Worm (Caenorhabditis elegans) whole organism, L4 larva: ENCODE data around the gene pqn-16.

Source experiments
- D1046.2 ChIP-seq: fragments of 200-800 bp; sonication (Bioruptor generic); IDR thresholded peaks from 2 replicates; pipeline ENCODE4 v1.3.6; 2022; ENCODE audit warnings: missing genetic modification characterization, missing compliant biosample characterization
- F44E2.7 ChIP-seq: fragments of 200-800 bp; sonication (Bioruptor generic); IDR thresholded peaks from 2 replicates; pipeline ENCODE4 v2.1.2; 2022; ENCODE audit warnings: missing genetic modification characterization, missing compliant biosample characterization
- R02D3.7 ChIP-seq: fragments of 150-350 bp; sonication (generic microtip); optimal IDR thresholded peaks from 3 replicates; lab custom pipeline; 2014; ENCODE audit warnings: missing biosample characterization, missing genetic modification characterization
- T26A8.4 ChIP-seq: fragments of 200-800 bp; sonication (Bioruptor generic); IDR thresholded peaks from 2 replicates; pipeline ENCODE4 v1.3.6; 2022; ENCODE audit warnings: missing genetic modification characterization, missing compliant biosample characterization
- Y105C5A.15 ChIP-seq: fragments of 200-800 bp; sonication (Bioruptor generic); IDR thresholded peaks from 2 replicates; pipeline ENCODE4 v1.3.6; 2022; ENCODE audit warnings: missing genetic modification characterization, missing compliant biosample characterization
- Y5F2A.4 ChIP-seq: fragments of 200-800 bp; sonication (Bioruptor generic); optimal IDR thresholded peaks from 2 replicates; lab custom pipeline; 2018; ENCODE audit warnings: mild to moderate bottlenecking, missing genetic modification characterization, missing compliant biosample characterization
- aha-1 ChIP-seq: fragments of 150-350 bp; peaks from one replicate; lab custom pipeline; 2014; ENCODE audit warnings: missing biosample characterization, missing genetic modification characterization
- aly-2 ChIP-seq: sonication (generic microtip); optimal IDR thresholded peaks from 2 replicates; lab custom pipeline; 2018; ENCODE audit warnings: missing biosample characterization, missing genetic modification characterization
- ceh-20 ChIP-seq: fragments of 200-800 bp; sonication (Bioruptor generic); IDR thresholded peaks from 2 replicates; pipeline ENCODE4 v1.3.6; 2022; ENCODE audit warnings: missing genetic modification reagents, missing genetic modification characterization, missing compliant biosample characterization
- ceh-32 ChIP-seq: sonication (generic microtip); optimal IDR thresholded peaks from 2 replicates; lab custom pipeline; 2016; ENCODE audit warnings: mild to moderate bottlenecking, missing genetic modification characterization, missing compliant biosample characterization; ENCODE audit not compliant: poor library complexity
- ceh-44 ChIP-seq: fragments of 200-800 bp; sonication (Bioruptor generic); IDR thresholded peaks from 2 replicates; pipeline ENCODE4 v1.3.6; 2022; ENCODE audit warnings: missing genetic modification reagents, missing genetic modification characterization, missing compliant biosample characterization
- ces-1 ChIP-seq: fragments of 150-350 bp; sonication (generic microtip); optimal IDR thresholded peaks from 4 replicates; lab custom pipeline; 2014; ENCODE audit warnings: missing biosample characterization, missing genetic modification reagents, missing genetic modification characterization
- cey-2 ChIP-seq: sonication (generic microtip); optimal IDR thresholded peaks from 3 replicates; lab custom pipeline; 2017; ENCODE audit warnings: missing genetic modification characterization, mild to moderate bottlenecking, missing compliant biosample characterization, antibody characterized with exemption, borderline replicate concordance; ENCODE audit not compliant: insufficient read depth
- ctbp-1 ChIP-seq: fragments of 200-800 bp; sonication (Bioruptor generic); IDR thresholded peaks from 2 replicates; pipeline ENCODE4 v1.3.6; 2022; ENCODE audit warnings: missing genetic modification reagents, missing genetic modification characterization, missing compliant biosample characterization
- daf-12 ChIP-seq: fragments of 150-350 bp; optimal IDR thresholded peaks from 2 replicates; lab custom pipeline; 2014; ENCODE audit warnings: missing biosample characterization, missing genetic modification reagents, missing genetic modification characterization
- daf-16 ChIP-seq, 3 experiments: sonication (generic microtip); optimal IDR thresholded peaks; 2 replicates each; lab custom pipeline; 2016 to 2017; ENCODE audit warnings: missing genetic modification characterization in 3 of 3, missing genetic modification reagents in 3 of 3, mild to moderate bottlenecking in 2 of 3, missing compliant biosample characterization in 2 of 3, missing biosample characterization in 1 of 3, moderate library complexity in 1 of 3
- daf-19 ChIP-seq: fragments of 200-800 bp; sonication (Bioruptor generic); conservative IDR thresholded peaks from 2 replicates; pipeline ENCODE4 v1.3.6; 2022; ENCODE audit warnings: missing genetic modification characterization, missing compliant biosample characterization
- dmd-8 ChIP-seq: fragments of 200-800 bp; sonication (Bioruptor generic); IDR thresholded peaks from 2 replicates; pipeline ENCODE4 v1.3.6; 2022; ENCODE audit warnings: missing genetic modification characterization, missing compliant biosample characterization
- dmd-9 ChIP-seq: fragments of 200-800 bp; sonication (Bioruptor generic); IDR thresholded peaks from 2 replicates; pipeline ENCODE4 v1.3.6; 2022; ENCODE audit warnings: missing genetic modification reagents, missing genetic modification characterization, missing compliant biosample characterization
- dpl-1 ChIP-seq: fragments of 150-350 bp; optimal IDR thresholded peaks from 2 replicates; lab custom pipeline; 2014; ENCODE audit warnings: missing biosample characterization, missing genetic modification reagents, missing genetic modification characterization
- egl-27 ChIP-seq: sonication (generic microtip); optimal IDR thresholded peaks from 3 replicates; lab custom pipeline; 2017; ENCODE audit warnings: missing biosample characterization, missing genetic modification reagents, missing genetic modification characterization
- gei-8 ChIP-seq: fragments of 200-800 bp; sonication (Bioruptor generic); optimal IDR thresholded peaks from 2 replicates; lab custom pipeline; 2018; ENCODE audit warnings: mild to moderate bottlenecking, missing genetic modification characterization, missing compliant biosample characterization
- hif-1 ChIP-seq, 2 experiments: sonication (generic microtip); optimal IDR thresholded peaks; 2 replicates each; lab custom pipeline; 2016 to 2017; ENCODE audit warnings: missing compliant biosample characterization in 2 of 2, missing genetic modification characterization in 2 of 2, missing genetic modification reagents in 2 of 2, missing genotype in 2 of 2, mild to moderate bottlenecking in 1 of 2
- lin-29 ChIP-seq: fragments of 200-800 bp; sonication (Bioruptor generic); IDR thresholded peaks from 2 replicates; pipeline ENCODE4 v1.3.6; 2022; ENCODE audit warnings: missing genetic modification reagents, missing genetic modification characterization, missing compliant biosample characterization
- lin-39 ChIP-seq: fragments of 150-350 bp; optimal IDR thresholded peaks from 2 replicates; lab custom pipeline; 2014; ENCODE audit warnings: missing biosample characterization, missing genetic modification reagents, missing genetic modification characterization
- lir-3 ChIP-seq: sonication (generic microtip); optimal IDR thresholded peaks from 2 replicates; lab custom pipeline; 2016; ENCODE audit warnings: mild to moderate bottlenecking, missing genetic modification characterization, missing compliant biosample characterization
- mdl-1 ChIP-seq, 2 experiments: fragments of 150-350 bp in 1 of 2; sonication (generic microtip) in 1 of 2; optimal IDR thresholded peaks; 2 replicates each; lab custom pipeline; 2014 to 2017; ENCODE audit warnings: missing biosample characterization in 2 of 2, missing genetic modification characterization in 2 of 2
- mxl-2 ChIP-seq: fragments of 200-800 bp; sonication (Bioruptor generic); conservative IDR thresholded peaks from 2 replicates; pipeline ENCODE4 v1.3.6; 2022; ENCODE audit warnings: missing genetic modification reagents, missing genetic modification characterization, missing compliant biosample characterization
- nhr-10 ChIP-seq: fragments of 150-350 bp; optimal IDR thresholded peaks from 2 replicates; lab custom pipeline; 2014; ENCODE audit warnings: missing biosample characterization, missing genetic modification characterization
- nhr-111 ChIP-seq: fragments of 200-800 bp; sonication (Bioruptor generic); optimal IDR thresholded peaks from 2 replicates; lab custom pipeline; 2018; ENCODE audit warnings: mild to moderate bottlenecking, missing genetic modification characterization, missing compliant biosample characterization
- nhr-25 ChIP-seq: sonication (generic microtip); optimal IDR thresholded peaks from 2 replicates; lab custom pipeline; 2017; ENCODE audit warnings: missing genetic modification characterization, mild to moderate bottlenecking, missing compliant biosample characterization, antibody characterized with exemption, moderate library complexity, borderline replicate concordance; ENCODE audit not compliant: insufficient read depth
- nhr-28 ChIP-seq: fragments of 150-350 bp; optimal IDR thresholded peaks from 2 replicates; lab custom pipeline; 2014; ENCODE audit warnings: missing biosample characterization, missing genetic modification characterization
- nhr-42 ChIP-seq: fragments of 200-800 bp; sonication (Bioruptor generic); IDR thresholded peaks from 2 replicates; pipeline ENCODE4 v1.3.6; 2022; ENCODE audit warnings: missing genetic modification characterization, missing compliant biosample characterization
- nhr-6 ChIP-seq: fragments of 150-350 bp; optimal IDR thresholded peaks from 2 replicates; lab custom pipeline; 2014; ENCODE audit warnings: missing biosample characterization, missing genetic modification characterization
- nhr-76 ChIP-seq: fragments of 150-350 bp; optimal IDR thresholded peaks from 2 replicates; lab custom pipeline; 2014; ENCODE audit warnings: missing biosample characterization, missing genetic modification characterization
- pqm-1 ChIP-seq: sonication (generic microtip); optimal IDR thresholded peaks from 2 replicates; lab custom pipeline; 2017; ENCODE audit warnings: missing biosample characterization, missing genetic modification characterization
- rbr-2 ChIP-seq: sonication (generic microtip); optimal IDR thresholded peaks from 2 replicates; lab custom pipeline; 2016; ENCODE audit warnings: missing genotype, missing genetic modification characterization, missing compliant biosample characterization
- sdz-12 ChIP-seq: fragments of 200-800 bp; sonication (Bioruptor generic); optimal IDR thresholded peaks from 2 replicates; lab custom pipeline; 2018; ENCODE audit warnings: mild to moderate bottlenecking, missing genetic modification characterization, missing compliant biosample characterization
- skn-1 ChIP-seq: fragments of 150-350 bp; optimal IDR thresholded peaks from 2 replicates; lab custom pipeline; 2014; ENCODE audit warnings: missing biosample characterization, missing genetic modification characterization
- snpc-1.2 ChIP-seq: fragments of 200-800 bp; sonication (Bioruptor generic); IDR thresholded peaks from 2 replicates; pipeline ENCODE4 v1.3.6; 2022; ENCODE audit warnings: missing genetic modification reagents, missing genetic modification characterization, missing compliant biosample characterization
- spr-1 ChIP-seq: sonication (generic microtip); optimal IDR thresholded peaks from 2 replicates; lab custom pipeline; 2016; ENCODE audit warnings: mild to moderate bottlenecking, missing genetic modification characterization, missing compliant biosample characterization
- spr-3 ChIP-seq: fragments of 200-800 bp; sonication (Bioruptor generic); optimal IDR thresholded peaks from 2 replicates; lab custom pipeline; 2018; ENCODE audit warnings: mild to moderate bottlenecking, missing genetic modification characterization, missing compliant biosample characterization
- unc-39 ChIP-seq: sonication (generic microtip); optimal IDR thresholded peaks from 2 replicates; lab custom pipeline; 2017; ENCODE audit warnings: missing biosample characterization, missing genetic modification characterization
- ztf-11 ChIP-seq: fragments of 150-350 bp; optimal IDR thresholded peaks from 2 replicates; lab custom pipeline; 2014; ENCODE audit warnings: missing biosample characterization, missing genetic modification characterization

pqn-16 gene

DNA sequence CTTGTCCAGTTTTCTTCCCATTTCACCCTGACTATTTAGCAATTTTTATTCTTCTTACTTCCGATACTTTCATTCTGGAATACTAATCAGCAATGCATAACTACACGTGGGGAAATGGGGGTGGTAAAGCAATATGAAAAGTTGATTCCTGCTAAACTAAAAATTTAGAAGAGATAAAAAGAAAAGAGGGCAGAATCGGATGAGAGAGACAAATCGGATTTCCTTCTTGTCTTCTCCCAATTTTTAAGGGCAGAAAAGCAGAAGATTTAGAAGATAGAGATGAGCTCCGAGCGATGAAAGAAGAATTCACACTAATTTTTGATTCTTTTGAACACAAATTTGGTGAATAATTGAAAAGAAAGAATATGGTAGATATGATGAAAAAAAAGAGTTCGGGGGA lies 20.2 kb downstream of the pqn-16 start:
- TF ChIP-seq skn-1 (tag; lab: Kevin White, UChicago) (no peak), ces-1 (peak; percentile 56), mdl-1 (tag; optimal IDR thresholded peaks at IDR 0.05; lab: Kevin White, UChicago) (no peak), ctbp-1 (GFP tag; lab: Robert Waterston, UW) (peak; percentile 54; the same call in 1 of the 2 replicates), Y105C5A.15 (no peak)

DNA sequence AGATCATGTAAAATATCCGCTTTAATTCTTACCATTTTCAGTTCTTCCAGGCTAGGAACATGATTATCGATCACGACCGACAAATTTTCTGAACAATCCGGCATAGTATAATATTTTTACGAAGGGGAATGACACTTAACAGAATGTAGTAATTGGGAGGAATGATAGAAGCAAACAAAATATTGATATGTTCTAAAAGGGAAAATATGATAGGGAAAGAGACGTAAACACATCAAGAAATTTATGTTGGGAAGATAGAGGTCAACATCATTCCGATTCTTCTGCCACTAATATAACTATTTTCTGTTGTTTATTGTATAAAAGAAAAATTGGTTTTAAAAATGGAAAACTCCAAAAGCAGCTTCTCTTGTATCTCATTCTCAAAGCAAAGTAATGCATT lies 23.2 kb downstream of the pqn-16 start, which contains the start of gene C24B5.4:
TSS of gene C24B5.4 (minus strand) at position 206 of the 400 bp plus-strand sequence.
- peak; percentile 50 for TF ChIP-seq nhr-28 (tag; lab: Kevin White, UChicago)
- no peak for TF ChIP-seq daf-16 (GFP tag; optimal IDR thresholded peaks at IDR 0.05; lab: Kevin White, UChicago)
- peak; percentile 95 for TF ChIP-seq daf-16 (tag; optimal IDR thresholded peaks at IDR 0.05; lab: Kevin White, UChicago)
- TF ChIP-seq egl-27 (tag; lab: Kevin White, UChicago), result no peak
- TF ChIP-seq lir-3, result no peak
- TF ChIP-seq Y5F2A.4 (GFP tag; lab: Kevin White, UChicago), result no peak
- peak; percentile 22 for TF ChIP-seq pqm-1 (tag; lab: Kevin White, UChicago)
- no peak for TF ChIP-seq R02D3.7 (tag; lab: Kevin White, UChicago)

DNA sequence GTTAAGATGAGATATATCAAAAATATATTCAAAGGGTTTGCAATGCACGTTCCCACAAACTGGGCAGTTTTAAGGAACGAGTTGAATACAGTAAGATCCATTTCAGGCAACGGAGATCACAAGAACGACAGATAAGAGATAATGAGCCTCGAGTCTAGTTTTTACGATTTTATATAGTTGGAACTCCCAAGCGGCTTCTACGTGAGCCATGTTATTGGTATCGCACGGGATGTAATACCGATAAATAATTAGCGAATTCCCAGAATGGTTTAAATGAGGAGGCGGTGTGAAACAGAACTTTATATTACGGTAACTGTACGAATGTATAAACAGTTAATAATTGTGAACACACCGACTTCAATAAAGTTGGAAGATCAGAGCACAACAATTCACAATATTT lies 25.0 kb downstream of the pqn-16 start, which contains the start of gene str-177:
TSS of gene str-177 (minus strand) at position 101 of the 400 bp plus-strand sequence.
- TF ChIP-seq ztf-11 (no peak), snpc-1.2 (no peak), daf-12 (no peak), Y105C5A.15 (no peak), nhr-76 (tag; lab: Kevin White, UChicago) (no peak), nhr-25 (tag; lab: Kevin White, UChicago) (no peak), nhr-42 (GFP tag; lab: Robert Waterston, UW) (no peak), nhr-6 (tag; lab: Kevin White, UChicago) (no peak), spr-1 (tag; lab: Kevin White, UChicago) (no peak), lin-39 (tag; lab: Kevin White, UChicago) (no peak), dpl-1 (GFP tag; lab: Kevin White, UChicago) (no peak), pqm-1 (tag; lab: Kevin White, UChicago) (no peak), aha-1 (no peak), lin-29 (GFP tag; lab: Robert Waterston, UW) (no peak), mxl-2 (GFP tag; lab: Robert Waterston, UW) (no peak)
- TF ChIP-seq, all 104 proteins: peak for 0

DNA sequence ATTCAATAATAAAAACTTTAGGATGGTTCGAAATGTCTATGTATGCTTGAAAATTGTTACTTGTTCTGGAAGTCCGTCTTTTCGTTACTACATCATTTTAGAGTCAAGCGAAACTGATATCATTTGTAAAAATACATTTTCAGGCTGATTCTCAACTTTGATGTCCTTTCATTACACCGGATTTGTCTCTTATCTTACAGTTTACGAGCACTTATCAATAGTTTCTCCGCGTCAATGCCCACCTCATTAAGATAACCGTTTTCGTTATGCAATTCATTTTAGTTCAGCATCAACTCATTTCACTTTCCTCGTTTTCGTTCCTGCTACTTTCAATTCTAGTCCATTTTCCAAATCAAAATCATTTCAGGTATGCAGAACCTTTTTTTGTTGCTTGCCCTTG lies 28.8 kb downstream of the pqn-16 start, which contains the start of gene asp-2:
TSS of gene asp-2 (plus strand) at position 368 of the 400 bp plus-strand sequence.
- TF ChIP-seq ceh-44 (GFP tag; lab: Robert Waterston, UW) (no peak), aly-2 (tag; lab: Kevin White, UChicago) (no peak), gei-8 (no peak), sdz-12 (GFP tag; lab: Kevin White, UChicago) (no peak), dmd-8 (GFP tag; lab: Robert Waterston, UW) (no peak), R02D3.7 (tag; lab: Kevin White, UChicago) (no peak), cey-2 (tag; lab: Kevin White, UChicago) (no peak), Y5F2A.4 (GFP tag; lab: Kevin White, UChicago) (no peak), ceh-32 (no peak), F44E2.7 (GFP tag; lab: Robert Waterston, UW) (no peak), lin-29 (GFP tag; lab: Robert Waterston, UW) (no peak), T26A8.4 (GFP tag; lab: Robert Waterston, UW) (no peak), dmd-9 (GFP tag; lab: Robert Waterston, UW) (no peak), nhr-10 (tag; lab: Kevin White, UChicago) (no peak), hif-1 (tag; optimal IDR thresholded peaks at IDR 0.05; lab: Kevin White, UChicago) (no peak), nhr-111 (GFP tag; lab: Kevin White, UChicago) (no peak), ceh-20 (GFP tag; lab: Robert Waterston, UW) (no peak), unc-39 (no peak), lin-39 (tag; lab: Kevin White, UChicago) (no peak), daf-16 (GFP tag; optimal IDR thresholded peaks at IDR 0.05; lab: Kevin White, UChicago) (no peak), daf-16 (tag; optimal IDR thresholded peaks at IDR 0.05; lab: Kevin White, UChicago) (peak; percentile 63), D1046.2 (no peak), daf-19 (GFP tag; lab: Robert Waterston, UW) (no peak), spr-3 (GFP tag; lab: Kevin White, UChicago) (no peak), lir-3 (no peak), nhr-25 (tag; lab: Kevin White, UChicago) (no peak), rbr-2 (tag; lab: Kevin White, UChicago) (no peak)
